Worm (Caenorhabditis elegans) whole organism, L3 larva: ENCODE measurements around the gene C14H10.3.

Experiments used
- ZK546.5 ChIP-seq: sonication (generic microtip); optimal IDR thresholded peaks from 2 replicates; lab custom pipeline; 2017; ENCODE audit warnings: missing biosample characterization, missing genetic modification characterization
- ama-1 ChIP-seq: fragments of 150-350 bp; optimal IDR thresholded peaks from 2 replicates; lab custom pipeline; 2018
- egl-5 ChIP-seq: fragments of 150-350 bp; optimal IDR thresholded peaks from 2 replicates; lab custom pipeline; 2017; ENCODE audit warnings: missing biosample characterization, missing genetic modification reagents, missing genetic modification characterization, inconsistent platforms
- elt-2 ChIP-seq: sonication (generic microtip); optimal IDR thresholded peaks from 2 replicates; lab custom pipeline; 2016; ENCODE audit warnings: missing genetic modification reagents, mild to moderate bottlenecking, missing genetic modification characterization, missing compliant biosample characterization
- fkh-10 ChIP-seq: sonication (generic microtip); optimal IDR thresholded peaks from 2 replicates; lab custom pipeline; 2017; ENCODE audit warnings: missing biosample characterization, missing genetic modification reagents, missing genetic modification characterization
- mdl-1 ChIP-seq: fragments of 150-350 bp; optimal IDR thresholded peaks from 2 replicates; lab custom pipeline; 2014; ENCODE audit warnings: missing biosample characterization, missing genetic modification characterization
- nfya-1 ChIP-seq: sonication (generic microtip); optimal IDR thresholded peaks from 2 replicates; lab custom pipeline; 2017; ENCODE audit warnings: missing genetic modification characterization, mild to moderate bottlenecking, missing compliant biosample characterization, antibody characterized with exemption, moderate library complexity; ENCODE audit not compliant: insufficient read depth
- nhr-25 ChIP-seq: sonication (generic microtip); optimal IDR thresholded peaks from 2 replicates; lab custom pipeline; 2017; ENCODE audit warnings: missing biosample characterization, missing genetic modification characterization
- nhr-43 ChIP-seq: sonication (generic microtip); optimal IDR thresholded peaks from 2 replicates; lab custom pipeline; 2016; ENCODE audit warnings: mild to moderate bottlenecking, missing genetic modification characterization, missing compliant biosample characterization; ENCODE audit not compliant: poor library complexity, severe bottlenecking
- snpc-4 ChIP-seq: fragments of 150-350 bp; optimal IDR thresholded peaks from 2 replicates; lab custom pipeline; 2014; ENCODE audit warnings: missing biosample characterization, missing genetic modification characterization
- tbx-2 ChIP-seq: sonication (generic microtip); optimal IDR thresholded peaks from 2 replicates; lab custom pipeline; 2016; ENCODE audit warnings: mild to moderate bottlenecking, missing genetic modification characterization, missing compliant biosample characterization
- unc-62 ChIP-seq: fragments of 150-350 bp; sonication (generic microtip); optimal IDR thresholded peaks from 4 replicates; lab custom pipeline; 2014; ENCODE audit warnings: missing biosample characterization, missing genetic modification reagents, missing genetic modification characterization
- ztf-11 ChIP-seq: fragments of 150-350 bp; optimal IDR thresholded peaks from 2 replicates; lab custom pipeline; 2014; ENCODE audit warnings: missing biosample characterization, missing genetic modification characterization

ce11 chrX:10194327-10195096, 33.4 kb downstream of the C14H10.3 start, which contains the start of gene myrf-2:
- TF ChIP-seq ama-1 (lab: Kevin White, UChicago), result no peak
- TF ChIP-seq mdl-1 (tag; lab: Kevin White, UChicago), result no peak
- no peak for TF ChIP-seq egl-5
- TF ChIP-seq tbx-2, result no peak
- TF ChIP-seq nhr-43 (tag; lab: Kevin White, UChicago), result no peak
- TF ChIP-seq elt-2 (tag; lab: Kevin White, UChicago), result no peak
- TF ChIP-seq nfya-1 (tag; lab: Kevin White, UChicago), result peak; percentile 11
- TF ChIP-seq ztf-11, result no peak
- TF ChIP-seq fkh-10 (GFP tag; lab: Kevin White, UChicago), result no peak
- no peak for TF ChIP-seq ZK546.5 (tag; lab: Kevin White, UChicago)
- peak; percentile 76 for TF ChIP-seq nhr-25 (tag; lab: Kevin White, UChicago)
- TF ChIP-seq unc-62 (GFP tag; lab: Kevin White, UChicago), result no peak
- TF ChIP-seq snpc-4, result no peak
